Worm (Caenorhabditis elegans) whole organism, L4 larva: ENCODE data around the gene F32H5.4.

Experiments
- F49E8.2 ChIP-seq: sonication (generic microtip); optimal IDR thresholded peaks from 2 replicates; lab custom pipeline; 2016; ENCODE audit warnings: missing compliant biosample characterization, mild to moderate bottlenecking, missing genetic modification characterization, borderline replicate concordance
- T20F7.1 ChIP-seq: fragments of 200-800 bp; sonication (Bioruptor generic); optimal IDR thresholded peaks from 2 replicates; lab custom pipeline; 2018; ENCODE audit warnings: mild to moderate bottlenecking, missing genetic modification characterization, missing compliant biosample characterization
- Y48G9A.11 ChIP-seq: fragments of 200-800 bp; sonication (Bioruptor generic); IDR thresholded peaks from 2 replicates; pipeline ENCODE4 v1.3.6; 2022; ENCODE audit warnings: missing genetic modification reagents, missing genetic modification characterization, missing compliant biosample characterization
- Y5F2A.4 ChIP-seq: fragments of 200-800 bp; sonication (Bioruptor generic); optimal IDR thresholded peaks from 2 replicates; lab custom pipeline; 2018; ENCODE audit warnings: mild to moderate bottlenecking, missing genetic modification characterization, missing compliant biosample characterization
- ZK337.2 ChIP-seq: fragments of 200-800 bp; sonication (Bioruptor generic); IDR thresholded peaks from 2 replicates; pipeline ENCODE4 v1.3.6; 2022; ENCODE audit warnings: missing genetic modification reagents, missing genetic modification characterization, missing compliant biosample characterization
- aha-1 ChIP-seq: fragments of 150-350 bp; peaks from one replicate; lab custom pipeline; 2014; ENCODE audit warnings: missing biosample characterization, missing genetic modification characterization
- ceh-44 ChIP-seq: fragments of 200-800 bp; sonication (Bioruptor generic); IDR thresholded peaks from 2 replicates; pipeline ENCODE4 v1.3.6; 2022; ENCODE audit warnings: missing genetic modification reagents, missing genetic modification characterization, missing compliant biosample characterization
- cey-2 ChIP-seq: sonication (generic microtip); optimal IDR thresholded peaks from 3 replicates; lab custom pipeline; 2017; ENCODE audit warnings: missing genetic modification characterization, mild to moderate bottlenecking, missing compliant biosample characterization, antibody characterized with exemption, borderline replicate concordance; ENCODE audit not compliant: insufficient read depth
- dmd-9 ChIP-seq: fragments of 200-800 bp; sonication (Bioruptor generic); IDR thresholded peaks from 2 replicates; pipeline ENCODE4 v1.3.6; 2022; ENCODE audit warnings: missing genetic modification reagents, missing genetic modification characterization, missing compliant biosample characterization
- dpl-1 ChIP-seq: fragments of 150-350 bp; optimal IDR thresholded peaks from 2 replicates; lab custom pipeline; 2014; ENCODE audit warnings: missing biosample characterization, missing genetic modification reagents, missing genetic modification characterization
- duxl-1 ChIP-seq: sonication (generic microtip); optimal IDR thresholded peaks from 2 replicates; lab custom pipeline; 2016; ENCODE audit warnings: mild to moderate bottlenecking, missing genetic modification characterization, moderate library complexity, missing compliant biosample characterization; ENCODE audit not compliant: poor library complexity
- gei-8 ChIP-seq: fragments of 200-800 bp; sonication (Bioruptor generic); optimal IDR thresholded peaks from 2 replicates; lab custom pipeline; 2018; ENCODE audit warnings: mild to moderate bottlenecking, missing genetic modification characterization, missing compliant biosample characterization
- hif-1 ChIP-seq, 2 experiments: sonication (generic microtip); optimal IDR thresholded peaks; 2 replicates each; lab custom pipeline; 2016 to 2017; ENCODE audit warnings: missing compliant biosample characterization in 2 of 2, missing genetic modification characterization in 2 of 2, missing genetic modification reagents in 2 of 2, missing genotype in 2 of 2, mild to moderate bottlenecking in 1 of 2
- hlh-11 ChIP-seq: fragments of 200-800 bp; sonication (Bioruptor generic); optimal IDR thresholded peaks from 2 replicates; lab custom pipeline; 2018; ENCODE audit warnings: mild to moderate bottlenecking, missing genetic modification characterization, missing compliant biosample characterization
- lim-7 ChIP-seq: fragments of 200-800 bp; sonication (Bioruptor generic); IDR thresholded peaks from 2 replicates; pipeline ENCODE4 v1.3.6; 2022; ENCODE audit warnings: missing genetic modification characterization, missing compliant biosample characterization
- lin-15B ChIP-seq: fragments of 150-350 bp; sonication (generic microtip); optimal IDR thresholded peaks from 3 replicates; lab custom pipeline; 2014; ENCODE audit warnings: missing biosample characterization, missing genetic modification characterization
- lin-38 ChIP-seq: fragments of 200-800 bp; sonication (Bioruptor generic); IDR thresholded peaks from 2 replicates; pipeline ENCODE4 v1.3.6; 2022; ENCODE audit warnings: missing genetic modification reagents, missing genetic modification characterization, missing compliant biosample characterization
- lin-39 ChIP-seq: fragments of 150-350 bp; optimal IDR thresholded peaks from 2 replicates; lab custom pipeline; 2014; ENCODE audit warnings: missing biosample characterization, missing genetic modification reagents, missing genetic modification characterization
- lir-3 ChIP-seq: sonication (generic microtip); optimal IDR thresholded peaks from 2 replicates; lab custom pipeline; 2016; ENCODE audit warnings: mild to moderate bottlenecking, missing genetic modification characterization, missing compliant biosample characterization
- lsy-2 ChIP-seq, 2 experiments: fragments of 150-350 bp in 1 of 2; sonication (generic microtip) in 1 of 2; optimal IDR thresholded peaks; 2 replicates each; lab custom pipeline; 2014 to 2017; ENCODE audit warnings: missing biosample characterization in 2 of 2, missing genetic modification characterization in 2 of 2
- mes-2 ChIP-seq: sonication (generic microtip); optimal IDR thresholded peaks from 2 replicates; lab custom pipeline; 2016; ENCODE audit warnings: missing genotype, mild to moderate bottlenecking, missing genetic modification characterization, missing compliant biosample characterization; ENCODE audit not compliant: poor library complexity, severe bottlenecking
- mxl-2 ChIP-seq: fragments of 200-800 bp; sonication (Bioruptor generic); conservative IDR thresholded peaks from 2 replicates; pipeline ENCODE4 v1.3.6; 2022; ENCODE audit warnings: missing genetic modification reagents, missing genetic modification characterization, missing compliant biosample characterization
- mxl-3 ChIP-seq: fragments of 200-800 bp; sonication (Bioruptor generic); optimal IDR thresholded peaks from 2 replicates; lab custom pipeline; 2018; ENCODE audit warnings: mild to moderate bottlenecking, missing genetic modification characterization, missing compliant biosample characterization
- nhr-11 ChIP-seq: fragments of 150-350 bp; optimal IDR thresholded peaks from 2 replicates; lab custom pipeline; 2014; ENCODE audit warnings: missing biosample characterization, missing genetic modification characterization
- nhr-41 ChIP-seq: fragments of 200-800 bp; sonication (Bioruptor generic); IDR thresholded peaks from 2 replicates; pipeline ENCODE4 v1.3.6; 2022; ENCODE audit warnings: missing genetic modification reagents, missing genetic modification characterization, missing compliant biosample characterization
- nhr-42 ChIP-seq: fragments of 200-800 bp; sonication (Bioruptor generic); IDR thresholded peaks from 2 replicates; pipeline ENCODE4 v1.3.6; 2022; ENCODE audit warnings: missing genetic modification characterization, missing compliant biosample characterization
- nhr-48 ChIP-seq: sonication (generic microtip); optimal IDR thresholded peaks from 2 replicates; lab custom pipeline; 2016; ENCODE audit warnings: mild to moderate bottlenecking, missing genetic modification characterization, missing compliant biosample characterization
- php-3 ChIP-seq: fragments of 200-800 bp; sonication (Bioruptor generic); IDR thresholded peaks from 2 replicates; pipeline ENCODE4 v1.3.6; 2022; ENCODE audit warnings: missing genetic modification reagents, missing genetic modification characterization, missing compliant biosample characterization
- set-16 ChIP-seq: fragments of 200-800 bp; sonication (Bioruptor generic); IDR thresholded peaks from 2 replicates; pipeline ENCODE4 v1.3.6; 2022; ENCODE audit warnings: missing genetic modification reagents, missing genetic modification characterization, missing compliant biosample characterization
- skn-1 ChIP-seq: fragments of 150-350 bp; optimal IDR thresholded peaks from 2 replicates; lab custom pipeline; 2014; ENCODE audit warnings: missing biosample characterization, missing genetic modification characterization
- snpc-4 ChIP-seq: fragments of 150-350 bp; optimal IDR thresholded peaks from 2 replicates; lab custom pipeline; 2014; ENCODE audit warnings: missing biosample characterization, missing genetic modification characterization
- unc-130 ChIP-seq: sonication (generic microtip); optimal IDR thresholded peaks from 2 replicates; lab custom pipeline; 2016; ENCODE audit warnings: missing genetic modification reagents, missing genetic modification characterization, missing compliant biosample characterization
- unc-39 ChIP-seq: sonication (generic microtip); optimal IDR thresholded peaks from 2 replicates; lab custom pipeline; 2017; ENCODE audit warnings: missing biosample characterization, missing genetic modification characterization
- zfp-2 ChIP-seq: sonication (generic microtip); optimal IDR thresholded peaks from 2 replicates; lab custom pipeline; 2016; ENCODE audit warnings: mild to moderate bottlenecking, missing genetic modification characterization, missing compliant biosample characterization
- ztf-7 ChIP-seq: fragments of 150-350 bp; optimal IDR thresholded peaks from 2 replicates; lab custom pipeline; 2014; ENCODE audit warnings: missing biosample characterization, missing genetic modification characterization

Gene F32H5.4

DNA sequence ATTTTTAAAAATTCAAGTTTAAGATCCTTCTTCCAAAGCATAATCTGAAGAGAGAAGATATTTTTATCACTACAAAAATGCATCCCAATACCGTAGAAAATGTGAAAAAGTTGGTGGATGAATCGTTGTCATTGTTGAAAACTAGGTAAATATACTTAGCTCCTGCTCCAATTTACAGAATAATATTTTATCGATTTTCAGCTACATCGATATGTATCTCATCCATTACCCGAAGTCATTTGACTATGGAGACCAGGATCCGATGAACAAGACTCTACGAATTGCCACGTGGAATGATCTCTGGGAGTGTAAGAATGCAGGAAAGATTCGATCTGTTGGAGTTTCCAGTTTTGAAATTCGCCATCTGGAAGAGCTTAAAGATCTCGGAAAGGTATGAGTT, 48.1 kb downstream of the F32H5.4 start:
- TF ChIP-seq lin-15B (tag; lab: Kevin White, UChicago) (no peak), ceh-44 (GFP tag; lab: Robert Waterston, UW) (no peak), snpc-4 (tag; lab: Kevin White, UChicago) (no peak), mxl-3 (GFP tag; lab: Kevin White, UChicago) (no peak), nhr-41 (GFP tag; lab: Robert Waterston, UW) (no peak), hlh-11 (tag; lab: Kevin White, UChicago) (no peak), aha-1 (tag; lab: Kevin White, UChicago) (peak; percentile 94), nhr-11 (no peak), cey-2 (no peak), nhr-42 (no peak), duxl-1 (peak; percentile 1)

DNA sequence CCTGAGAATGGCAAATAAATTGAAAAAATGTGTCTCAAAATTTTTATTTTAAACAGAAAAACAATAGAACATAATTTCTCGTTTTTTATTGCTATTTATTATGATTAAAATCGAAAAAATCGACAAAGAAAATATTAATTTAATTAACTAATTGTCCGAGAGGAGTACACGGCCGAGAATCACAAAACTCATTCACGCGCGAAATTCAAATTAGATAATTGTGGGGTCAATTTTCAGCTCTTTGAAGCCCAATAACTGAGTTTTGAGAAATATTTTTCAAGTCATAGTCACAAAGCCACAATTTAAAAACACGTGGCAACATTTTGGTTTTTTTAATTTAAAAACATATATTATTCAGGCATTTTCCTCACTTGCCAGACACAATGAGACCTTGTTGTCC, 48.7 kb downstream of the F32H5.4 start:
- no peak for TF ChIP-seq dmd-9 (GFP tag; lab: Robert Waterston, UW)
- TF ChIP-seq ceh-44 (GFP tag; lab: Robert Waterston, UW), result no peak
- TF ChIP-seq lsy-2 (tag; optimal IDR thresholded peaks at IDR 0.05; lab: Kevin White, UChicago), result peak in 1 of 2 experiments; percentile 31
- TF ChIP-seq zfp-2 (tag; lab: Kevin White, UChicago), result no peak
- no peak for TF ChIP-seq lim-7 (GFP tag; lab: Robert Waterston, UW)
- TF ChIP-seq lin-15B (tag; lab: Kevin White, UChicago), result no peak
- TF ChIP-seq Y5F2A.4 (GFP tag; lab: Kevin White, UChicago), result no peak
- TF ChIP-seq nhr-42, result no peak
- TF ChIP-seq gei-8 (GFP tag; lab: Kevin White, UChicago), result no peak
- TF ChIP-seq mes-2 (tag; lab: Kevin White, UChicago), result peak; percentile 90
- no peak for TF ChIP-seq nhr-11
- TF ChIP-seq lir-3 (tag; lab: Kevin White, UChicago), result no peak
- peak; percentile 22 for TF ChIP-seq unc-130 (GFP tag; lab: Kevin White, UChicago)
- 0 out of 2 replicates have a peak, but pooled peaks have one; percentile 23 for TF ChIP-seq ZK337.2
- no peak for TF ChIP-seq lin-39 (tag; lab: Kevin White, UChicago)
- no peak for TF ChIP-seq mxl-2 (GFP tag; lab: Robert Waterston, UW)
- TF ChIP-seq mxl-3 (GFP tag; lab: Kevin White, UChicago), result no peak
- TF ChIP-seq F49E8.2 (tag; lab: Kevin White, UChicago), result peak; percentile 18
- peak; percentile 2 for TF ChIP-seq T20F7.1
- TF ChIP-seq lin-38 (GFP tag; lab: Robert Waterston, UW), result peak; percentile 51
- peak; percentile 65; the same call in 1 of the 2 replicates for TF ChIP-seq Y48G9A.11 (GFP tag; lab: Robert Waterston, UW)
- peak; percentile 70 for TF ChIP-seq aha-1 (tag; lab: Kevin White, UChicago)
- no peak for TF ChIP-seq php-3 (GFP tag; lab: Robert Waterston, UW)
- TF ChIP-seq hif-1 (tag; optimal IDR thresholded peaks at IDR 0.05; lab: Kevin White, UChicago), result peak in 1 of 2 experiments; percentile 1
- TF ChIP-seq ztf-7, result no peak
- TF ChIP-seq dpl-1, result peak; percentile 87

DNA sequence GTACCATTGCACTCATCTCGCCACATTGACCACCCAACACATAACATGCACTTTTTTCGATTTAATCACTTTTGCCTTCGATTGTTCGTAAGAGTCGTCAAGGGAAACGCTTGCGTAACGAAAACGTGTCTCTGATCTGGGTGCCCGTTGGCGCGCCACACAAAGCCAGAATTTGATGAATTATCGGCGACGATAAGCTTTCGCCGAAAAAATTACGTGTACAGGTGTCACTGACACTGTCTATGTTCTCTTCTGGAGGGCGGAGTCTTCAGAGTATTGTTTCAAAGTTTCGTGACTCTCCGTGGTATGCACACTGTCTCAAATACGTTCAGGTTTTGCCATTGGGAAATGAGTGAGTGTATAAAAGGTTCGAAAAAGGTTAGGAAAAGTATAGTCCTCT, 50.3 kb downstream of the F32H5.4 start, which contains the start of gene F53F1.4:
TSS of gene F53F1.4 (plus strand) at position 390 of the 400 bp plus-strand sequence.
- TF ChIP-seq unc-39, result no peak
- TF ChIP-seq lir-3 (tag; lab: Kevin White, UChicago), result no peak
- no peak for TF ChIP-seq set-16
- TF ChIP-seq lin-15B (tag; lab: Kevin White, UChicago), result no peak
- TF ChIP-seq mxl-3 (GFP tag; lab: Kevin White, UChicago), result peak; percentile 74
- peak; percentile 40 for TF ChIP-seq nhr-48 (tag; lab: Kevin White, UChicago)
- no peak for TF ChIP-seq skn-1 (tag; lab: Kevin White, UChicago)
- TF ChIP-seq hlh-11 (tag; lab: Kevin White, UChicago), result peak; percentile 19
- TF ChIP-seq cey-2, result no peak
